Fruit fly (Drosophila melanogaster): ENCODE data around the gene CG9586.

DNA sequence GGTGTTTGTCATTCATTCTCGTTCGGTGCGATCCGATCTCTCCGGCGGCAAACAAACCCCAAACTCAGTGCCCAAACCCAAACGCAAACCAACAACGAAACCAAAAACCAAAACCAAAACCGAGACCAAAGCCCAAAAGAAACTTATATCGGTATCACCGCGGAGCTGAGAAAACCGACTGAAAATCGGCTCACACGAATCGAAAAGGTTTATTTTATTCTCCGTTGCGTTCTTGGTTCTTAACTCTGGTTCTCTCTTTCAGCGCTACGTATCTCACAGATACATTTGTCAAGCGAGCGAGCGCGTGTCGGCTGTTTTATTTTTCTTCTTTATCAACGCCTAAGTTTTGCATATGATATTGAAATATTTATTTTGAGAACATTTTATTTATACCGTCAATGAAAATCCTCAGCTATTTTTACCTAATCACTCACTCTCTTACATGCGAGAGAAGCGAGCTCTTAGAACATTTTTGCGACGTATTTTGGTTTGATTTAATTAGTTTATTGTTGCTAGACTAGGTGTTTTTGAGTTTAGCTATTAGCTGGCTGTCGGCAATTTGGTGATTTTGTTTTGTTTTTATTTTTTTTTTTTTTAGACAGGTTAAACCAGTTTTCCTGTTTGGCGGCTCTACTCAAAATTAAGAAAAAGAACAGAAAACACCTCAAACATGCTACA, 12.3 kb upstream of the CG9586 start:
- TF ChIP-seq CG8478 (optimal IDR thresholded peaks at IDR 0.05) (no peak), CTCF (optimal IDR thresholded peaks at IDR 0.05) (no peak)

Measured in S2 (cell line).